Worm (Caenorhabditis elegans) whole organism, L2 larva: ENCODE measurements around the gene flp-3.
A peak's percentile ranks its signal among the peaks of the same experiment; 100 is the strongest.

Experiments
- F13H6.1 ChIP-seq: sonication (generic microtip); optimal IDR thresholded peaks from 2 replicates; lab custom pipeline; 2016; ENCODE audit warnings: missing genetic modification characterization, missing compliant biosample characterization
- blmp-1 ChIP-seq: sonication (generic microtip); optimal IDR thresholded peaks from 2 replicates; lab custom pipeline; 2017; ENCODE audit warnings: missing genetic modification characterization, mild to moderate bottlenecking, missing compliant biosample characterization, antibody characterized with exemption, moderate library complexity; ENCODE audit not compliant: insufficient read depth
- elt-3 ChIP-seq: sonication (generic microtip); optimal IDR thresholded peaks from 2 replicates; lab custom pipeline; 2017; ENCODE audit warnings: missing biosample characterization, missing genetic modification characterization
- fos-1 ChIP-seq: fragments of 150-350 bp; optimal IDR thresholded peaks from 2 replicates; lab custom pipeline; 2014; ENCODE audit warnings: missing biosample characterization, missing genetic modification characterization
- lin-11 ChIP-seq: fragments of 150-350 bp; sonication (generic microtip); optimal IDR thresholded peaks from 2 replicates; lab custom pipeline; 2014; ENCODE audit warnings: missing biosample characterization, missing genetic modification characterization, inconsistent platforms, mixed read lengths
- lin-39 ChIP-seq: fragments of 150-350 bp; optimal IDR thresholded peaks from 2 replicates; lab custom pipeline; 2014; ENCODE audit warnings: missing biosample characterization, missing genetic modification reagents, missing genetic modification characterization
- mbf-1 ChIP-seq: sonication (generic microtip); optimal IDR thresholded peaks from 2 replicates; lab custom pipeline; 2017; ENCODE audit warnings: missing biosample characterization, missing genetic modification characterization
- nhr-21 ChIP-seq: fragments of 150-350 bp; optimal IDR thresholded peaks from 2 replicates; lab custom pipeline; 2014; ENCODE audit warnings: missing biosample characterization, missing genetic modification characterization
- nhr-237 ChIP-seq: fragments of 150-350 bp; optimal IDR thresholded peaks from 2 replicates; lab custom pipeline; 2014; ENCODE audit warnings: missing biosample characterization, missing genetic modification characterization
- nhr-77 ChIP-seq: fragments of 150-350 bp; optimal IDR thresholded peaks from 2 replicates; lab custom pipeline; 2014; ENCODE audit warnings: missing biosample characterization, missing genetic modification characterization
- sma-9 ChIP-seq, 2 experiments: fragments of 150-350 bp in 1 of 2; sonication (generic microtip) in 1 of 2; optimal IDR thresholded peaks; 2 replicates each; lab custom pipeline; 2014 to 2016; ENCODE audit warnings: missing genetic modification characterization in 2 of 2, mild to moderate bottlenecking in 1 of 2, missing biosample characterization in 1 of 2, missing compliant biosample characterization in 1 of 2, missing genetic modification reagents in 1 of 2, moderate library complexity in 1 of 2
- unc-55 ChIP-seq: fragments of 150-350 bp; sonication (generic microtip); optimal IDR thresholded peaks from 3 replicates; lab custom pipeline; 2014; ENCODE audit warnings: missing biosample characterization, missing genetic modification reagents, missing genetic modification characterization
- unc-62 ChIP-seq: fragments of 150-350 bp; optimal IDR thresholded peaks from 2 replicates; lab custom pipeline; 2014; ENCODE audit warnings: missing biosample characterization, missing genetic modification reagents, missing genetic modification characterization
- zag-1 ChIP-seq: fragments of 150-350 bp; optimal IDR thresholded peaks from 2 replicates; lab custom pipeline; 2014; ENCODE audit warnings: missing biosample characterization, missing genetic modification characterization

DNA sequence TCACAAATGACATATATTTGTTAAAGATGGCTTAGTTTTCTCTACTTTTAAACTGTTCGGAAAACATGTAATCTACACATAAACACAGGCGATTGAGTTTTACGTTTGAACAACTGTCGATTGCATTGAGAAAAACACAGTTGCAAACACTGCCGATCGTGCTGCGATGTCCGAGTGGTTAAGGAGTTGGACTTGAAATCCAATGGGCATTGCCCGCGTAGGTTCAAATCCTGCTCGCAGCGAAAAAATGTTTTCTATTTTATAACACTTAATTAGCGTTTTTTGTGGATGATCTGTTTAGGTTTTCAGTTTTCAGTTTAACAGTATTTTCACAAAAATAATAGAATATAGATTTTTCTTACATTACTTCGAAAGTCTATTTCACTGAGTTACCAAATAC lies 31.6 kb upstream of the flp-3 start:
- TF ChIP-seq nhr-21 (no peak), sma-9 (GFP tag; optimal IDR thresholded peaks at IDR 0.05; lab: Kevin White, UChicago) (peak; percentile 35), sma-9 (tag; optimal IDR thresholded peaks at IDR 0.05; lab: Kevin White, UChicago) (no peak), unc-55 (no peak), mbf-1 (tag; lab: Kevin White, UChicago) (no peak), zag-1 (no peak), lin-39 (tag; lab: Kevin White, UChicago) (no peak), lin-11 (tag; lab: Kevin White, UChicago) (no peak), blmp-1 (tag; lab: Kevin White, UChicago) (no peak), F13H6.1 (tag; lab: Kevin White, UChicago) (no peak), fos-1 (tag; lab: Kevin White, UChicago) (no peak), elt-3 (tag; lab: Kevin White, UChicago) (no peak), nhr-237 (tag; lab: Kevin White, UChicago) (no peak), unc-62 (no peak), nhr-77 (tag; lab: Kevin White, UChicago) (no peak)
